Fruit fly (Drosophila melanogaster): Measurements from ENCODE around the gene Sap47.

The Sap47 gene

dm6 chr3R:15984483-15985118 is 49.7 kb downstream of the Sap47 start (continued):
- no peak for TF ChIP-seq Six4 (GFP tag; optimal IDR thresholded peaks at IDR 0.05)
- 0 out of 2 replicates have a peak, but pooled peaks have one; percentile 19 for TF ChIP-seq danr (GFP tag; IDR thresholded peaks at IDR 0.05)
- TF ChIP-seq Lim3 (GFP tag; IDR thresholded peaks at IDR 0.05) = no peak
- no peak for TF ChIP-seq Nf-YA (GFP tag; IDR thresholded peaks at IDR 0.05)
- TF ChIP-seq D (optimal IDR thresholded peaks at IDR 0.05) = no peak
- TF ChIP-seq D (GFP tag; optimal IDR thresholded peaks at IDR 0.05) = peak; percentile 12
- no peak for TF ChIP-seq otp (GFP tag; IDR thresholded peaks at IDR 0.05)
- peak; percentile 43 for TF ChIP-seq zen (tag; optimal IDR thresholded peaks at IDR 0.05)
- no peak for TF ChIP-seq pros (GFP tag; optimal IDR thresholded peaks at IDR 0.05)
- TF ChIP-seq CG12299 (tag; optimal IDR thresholded peaks at IDR 0.05) = no peak
- peak; percentile 78 for TF ChIP-seq CG2712 (tag; optimal IDR thresholded peaks at IDR 0.05)
- TF ChIP-seq Eip74EF (GFP tag; optimal IDR thresholded peaks at IDR 0.05) = peak in 1 of 2 experiments; percentile 4
- no peak for TF ChIP-seq Mrtf (GFP tag; IDR thresholded peaks at IDR 0.05)
- TF ChIP-seq Poxn (GFP tag; IDR thresholded peaks at IDR 0.05) = no peak
- TF ChIP-seq mld (GFP tag; IDR thresholded peaks at IDR 0.05; ENCODE audit: partially characterized antibody) = no peak
- TF ChIP-seq CG32532 (GFP tag; IDR thresholded peaks at IDR 0.05) = peak; percentile 40; the same call in 1 of the 2 replicates
- TF ChIP-seq NC2α (GFP tag; optimal IDR thresholded peaks at IDR 0.05) = no peak
- no peak for TF ChIP-seq sqz (GFP tag; optimal IDR thresholded peaks at IDR 0.05)
- no peak for TF ChIP-seq C15 (GFP tag; IDR thresholded peaks at IDR 0.05)
- no peak for TF ChIP-seq Fer1 (GFP tag; optimal IDR thresholded peaks at IDR 0.05)
- TF ChIP-seq CG6791 (GFP tag; IDR thresholded peaks at IDR 0.05; ENCODE audit: partially characterized antibody) = no peak
- TF ChIP-seq CG12659 (GFP tag; optimal IDR thresholded peaks at IDR 0.05) = peak; percentile 39
- peak; percentile 64 for TF ChIP-seq CG14710 (tag; optimal IDR thresholded peaks at IDR 0.05)
- no peak for TF ChIP-seq tna (GFP tag; IDR thresholded peaks at IDR 0.05; ENCODE audit: partially characterized antibody)
- peak; percentile 12 for TF ChIP-seq nau (GFP tag; optimal IDR thresholded peaks at IDR 0.05)
- no peak for TF ChIP-seq h (optimal IDR thresholded peaks at IDR 0.05)
- no peak for TF ChIP-seq Hr51 (GFP tag; optimal IDR thresholded peaks at IDR 0.05)
- TF ChIP-seq Nf-YB (GFP tag; optimal IDR thresholded peaks at IDR 0.05) = peak; percentile 83
- no peak for TF ChIP-seq Sry-δ (GFP tag; optimal IDR thresholded peaks at IDR 0.05)
- TF ChIP-seq CG17568 (GFP tag; optimal IDR thresholded peaks at IDR 0.05) = no peak
- TF ChIP-seq CG30403 (GFP tag; optimal IDR thresholded peaks at IDR 0.05) = peak; percentile 33
- no peak for TF ChIP-seq CG4360 (GFP tag; IDR thresholded peaks at IDR 0.05)
- no peak for TF ChIP-seq CG43689 (GFP tag; IDR thresholded peaks at IDR 0.05)
- TF ChIP-seq CG33213 (GFP tag; optimal IDR thresholded peaks at IDR 0.05) = no peak
- no peak for TF ChIP-seq Mad (GFP tag; optimal IDR thresholded peaks at IDR 0.05)
- no peak for TF ChIP-seq E2f2 (GFP tag; IDR thresholded peaks at IDR 0.05)
- TF ChIP-seq z (GFP tag; IDR thresholded peaks at IDR 0.05) = no peak
- TF ChIP-seq CG4328 (GFP tag; optimal IDR thresholded peaks at IDR 0.05) = no peak
- no peak for TF ChIP-seq CG15073 (GFP tag; optimal IDR thresholded peaks at IDR 0.05)
- peak; percentile 42 for TF ChIP-seq CG4424 (GFP tag; optimal IDR thresholded peaks at IDR 0.05)
- TF ChIP-seq maf-S (GFP tag; optimal IDR thresholded peaks at IDR 0.05) = no peak
- 0 out of 2 replicates have a peak, but pooled peaks have one; percentile 17 for TF ChIP-seq nerfin-2 (GFP tag; IDR thresholded peaks at IDR 0.05; ENCODE audit: partially characterized antibody)
- no peak for TF ChIP-seq ato (GFP tag; IDR thresholded peaks at IDR 0.05; ENCODE audit: partially characterized antibody)
- no peak for TF ChIP-seq CG1233 (GFP tag; optimal IDR thresholded peaks at IDR 0.05)
- no peak for TF ChIP-seq gsb (GFP tag; IDR thresholded peaks at IDR 0.05)
- peak; percentile 19 for TF ChIP-seq org-1 (GFP tag; optimal IDR thresholded peaks at IDR 0.05)
- TF ChIP-seq Optix (GFP tag; IDR thresholded peaks at IDR 0.05) = no peak
- no peak for TF ChIP-seq sr (GFP tag; IDR thresholded peaks at IDR 0.05)
- TF ChIP-seq Oaz (GFP tag; IDR thresholded peaks at IDR 0.05) = no peak
- TF ChIP-seq Dp (GFP tag; optimal IDR thresholded peaks at IDR 0.05) = no peak

All from whole organism, embryonic.